Worm (Caenorhabditis elegans) whole organism, L3 larva: Measurements from ENCODE around the gene T12A2.3.

Experiments
- R02D3.7 ChIP-seq: fragments of 150-350 bp; optimal IDR thresholded peaks from 2 replicates; lab custom pipeline; 2014; ENCODE audit warnings: missing biosample characterization, missing genetic modification characterization
- ZK546.5 ChIP-seq: sonication (generic microtip); optimal IDR thresholded peaks from 2 replicates; lab custom pipeline; 2017; ENCODE audit warnings: missing biosample characterization, missing genetic modification characterization
- aly-2 ChIP-seq: fragments of 150-350 bp; optimal IDR thresholded peaks from 2 replicates; lab custom pipeline; 2014; ENCODE audit warnings: missing biosample characterization, missing genetic modification characterization
- ama-1 ChIP-seq: fragments of 150-350 bp; optimal IDR thresholded peaks from 2 replicates; lab custom pipeline; 2018
- ceh-28 ChIP-seq: fragments of 150-350 bp; optimal IDR thresholded peaks from 2 replicates; lab custom pipeline; 2014; ENCODE audit warnings: missing biosample characterization, missing genetic modification reagents, missing genetic modification characterization
- ceh-82 ChIP-seq: fragments of 150-350 bp; optimal IDR thresholded peaks from 2 replicates; lab custom pipeline; 2014; ENCODE audit warnings: missing biosample characterization, missing genetic modification characterization
- daf-12 ChIP-seq: fragments of 150-350 bp; optimal IDR thresholded peaks from 2 replicates; lab custom pipeline; 2014; ENCODE audit warnings: missing biosample characterization, missing genetic modification reagents, missing genetic modification characterization
- egl-27 ChIP-seq: sonication (generic microtip); optimal IDR thresholded peaks from 4 replicates; lab custom pipeline; 2017; ENCODE audit warnings: missing biosample characterization, missing genetic modification reagents, missing genetic modification characterization
- egl-5 ChIP-seq: fragments of 150-350 bp; optimal IDR thresholded peaks from 2 replicates; lab custom pipeline; 2017; ENCODE audit warnings: missing biosample characterization, missing genetic modification reagents, missing genetic modification characterization, inconsistent platforms
- elt-1 ChIP-seq: fragments of 150-350 bp; optimal IDR thresholded peaks from 2 replicates; lab custom pipeline; 2014; ENCODE audit warnings: missing biosample characterization, missing genetic modification characterization
- elt-2 ChIP-seq: sonication (generic microtip); optimal IDR thresholded peaks from 2 replicates; lab custom pipeline; 2016; ENCODE audit warnings: missing genetic modification reagents, mild to moderate bottlenecking, missing genetic modification characterization, missing compliant biosample characterization
- elt-3 ChIP-seq, 3 experiments: fragments of 150-350 bp in 1 of 3; sonication (generic microtip) in 2 of 3; optimal IDR thresholded peaks; 2 replicates in 2 of 3; 4 replicates in 1 of 3; lab custom pipeline; 2014 to 2017; ENCODE audit warnings: missing biosample characterization in 3 of 3, missing genetic modification characterization in 3 of 3
- eor-1 ChIP-seq, 2 experiments: fragments of 150-350 bp; optimal IDR thresholded peaks; 2 replicates each; lab custom pipeline; 2014 to 2018; ENCODE audit warnings: missing biosample characterization in 2 of 2, missing genetic modification characterization in 2 of 2
- fkh-10 ChIP-seq: sonication (generic microtip); optimal IDR thresholded peaks from 2 replicates; lab custom pipeline; 2017; ENCODE audit warnings: missing biosample characterization, missing genetic modification reagents, missing genetic modification characterization
- fkh-2 ChIP-seq: fragments of 150-350 bp; optimal IDR thresholded peaks from 2 replicates; lab custom pipeline; 2014; ENCODE audit warnings: missing biosample characterization, missing genetic modification reagents, missing genetic modification characterization
- fos-1 ChIP-seq: fragments of 150-350 bp; optimal IDR thresholded peaks from 2 replicates; lab custom pipeline; 2014; ENCODE audit warnings: missing biosample characterization, missing genetic modification characterization
- hmg-11 ChIP-seq: sonication (generic microtip); optimal IDR thresholded peaks from 2 replicates; lab custom pipeline; 2016; ENCODE audit warnings: missing genetic modification characterization, missing compliant biosample characterization
- lin-15B ChIP-seq: fragments of 150-350 bp; optimal IDR thresholded peaks from 2 replicates; lab custom pipeline; 2014; ENCODE audit warnings: missing biosample characterization, missing genetic modification characterization
- mdl-1 ChIP-seq: fragments of 150-350 bp; optimal IDR thresholded peaks from 2 replicates; lab custom pipeline; 2014; ENCODE audit warnings: missing biosample characterization, missing genetic modification characterization
- mml-1 ChIP-seq: fragments of 150-350 bp; sonication (generic microtip); optimal IDR thresholded peaks from 3 replicates; lab custom pipeline; 2014; ENCODE audit warnings: missing biosample characterization, missing genetic modification characterization
- nfya-1 ChIP-seq: sonication (generic microtip); optimal IDR thresholded peaks from 2 replicates; lab custom pipeline; 2017; ENCODE audit warnings: missing genetic modification characterization, mild to moderate bottlenecking, missing compliant biosample characterization, antibody characterized with exemption, moderate library complexity; ENCODE audit not compliant: insufficient read depth
- nhr-12 ChIP-seq: fragments of 150-350 bp; optimal IDR thresholded peaks from 2 replicates; lab custom pipeline; 2014; ENCODE audit warnings: missing biosample characterization, missing genetic modification characterization
- nhr-23 ChIP-seq: fragments of 150-350 bp; optimal IDR thresholded peaks from 2 replicates; lab custom pipeline; 2014; ENCODE audit warnings: missing biosample characterization, missing genetic modification reagents, missing genetic modification characterization
- nhr-237 ChIP-seq: fragments of 150-350 bp; optimal IDR thresholded peaks from 2 replicates; lab custom pipeline; 2014; ENCODE audit warnings: missing biosample characterization, missing genetic modification characterization
- nhr-25 ChIP-seq: sonication (generic microtip); optimal IDR thresholded peaks from 2 replicates; lab custom pipeline; 2017; ENCODE audit warnings: missing biosample characterization, missing genetic modification characterization
- nhr-28 ChIP-seq: fragments of 150-350 bp; optimal IDR thresholded peaks from 2 replicates; lab custom pipeline; 2014; ENCODE audit warnings: missing biosample characterization, missing genetic modification characterization
- nhr-43 ChIP-seq: sonication (generic microtip); optimal IDR thresholded peaks from 2 replicates; lab custom pipeline; 2016; ENCODE audit warnings: mild to moderate bottlenecking, missing genetic modification characterization, missing compliant biosample characterization; ENCODE audit not compliant: poor library complexity, severe bottlenecking
- nhr-77 ChIP-seq: fragments of 150-350 bp; optimal IDR thresholded peaks from 2 replicates; lab custom pipeline; 2014; ENCODE audit warnings: missing biosample characterization, missing genetic modification characterization
- pha-4 ChIP-seq: fragments of 150-350 bp; optimal IDR thresholded peaks from 2 replicates; lab custom pipeline; 2014; ENCODE audit warnings: missing biosample characterization, missing genetic modification reagents, missing genetic modification characterization
- pqm-1 ChIP-seq: fragments of 150-350 bp; optimal IDR thresholded peaks from 2 replicates; lab custom pipeline; 2017; ENCODE audit warnings: missing biosample characterization, missing genetic modification characterization, inconsistent platforms
- skn-1 ChIP-seq: fragments of 150-350 bp; optimal IDR thresholded peaks from 2 replicates; lab custom pipeline; 2014; ENCODE audit warnings: missing biosample characterization, missing genetic modification characterization
- tbx-2 ChIP-seq: sonication (generic microtip); optimal IDR thresholded peaks from 2 replicates; lab custom pipeline; 2016; ENCODE audit warnings: mild to moderate bottlenecking, missing genetic modification characterization, missing compliant biosample characterization
- unc-39 ChIP-seq: sonication (generic microtip); optimal IDR thresholded peaks from 4 replicates; lab custom pipeline; 2017; ENCODE audit warnings: missing biosample characterization, missing genetic modification characterization
- zag-1 ChIP-seq: fragments of 150-350 bp; optimal IDR thresholded peaks from 2 replicates; lab custom pipeline; 2014; ENCODE audit warnings: missing biosample characterization, missing genetic modification characterization
- ztf-11 ChIP-seq: fragments of 150-350 bp; optimal IDR thresholded peaks from 2 replicates; lab custom pipeline; 2014; ENCODE audit warnings: missing biosample characterization, missing genetic modification characterization
- ztf-4 ChIP-seq: fragments of 150-350 bp; optimal IDR thresholded peaks from 2 replicates; lab custom pipeline; 2014; ENCODE audit warnings: missing biosample characterization, missing genetic modification characterization

T12A2.3 gene

DNA sequence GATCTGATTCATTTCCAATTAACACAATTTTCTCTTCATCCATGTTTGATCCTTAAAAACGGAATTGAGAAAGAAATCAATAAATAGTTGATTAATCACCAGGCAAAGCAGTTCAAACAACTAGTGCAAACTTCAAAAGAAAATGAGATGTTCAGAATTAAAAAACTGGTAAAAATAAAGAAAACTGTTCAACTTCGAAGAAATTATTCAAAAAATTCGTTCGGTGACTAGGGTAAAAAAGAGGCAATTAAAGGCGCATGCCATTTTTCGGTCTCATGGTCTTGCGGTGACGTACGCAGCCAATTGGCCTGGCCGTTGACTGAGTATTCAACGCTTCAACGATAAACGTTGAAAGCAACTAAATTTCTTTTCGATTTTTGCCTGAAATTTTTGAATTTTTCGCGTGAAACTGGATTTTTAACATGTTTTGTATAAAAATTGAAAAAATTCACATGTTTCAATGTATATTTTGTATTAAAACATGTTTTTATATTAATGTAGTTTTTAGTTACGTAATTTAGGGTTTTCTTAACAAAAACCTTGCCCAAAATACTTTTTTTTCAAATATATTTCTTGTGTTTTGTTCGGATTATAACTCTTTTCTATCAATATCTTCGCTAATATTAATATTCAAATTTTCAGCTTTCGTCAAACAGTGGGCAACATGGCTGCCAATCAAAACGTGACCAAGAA, 34.3 kb upstream of the T12A2.3 start, which contains the start of the genes sna-3 and rps-3 (continued):
- TF ChIP-seq nhr-43 (tag; lab: Kevin White, UChicago) (peak; percentile 43), pqm-1 (tag; lab: Kevin White, UChicago) (peak; percentile 65)

- no peak for TF ChIP-seq nhr-237 (tag; lab: Kevin White, UChicago)
- no peak for TF ChIP-seq ztf-11 (tag; lab: Kevin White, UChicago)
- TF ChIP-seq ztf-4 (tag; lab: Kevin White, UChicago) = no peak
- TF ChIP-seq egl-27 (tag; lab: Kevin White, UChicago) = no peak
- TF ChIP-seq fos-1 (tag; lab: Kevin White, UChicago) = no peak
- no peak for TF ChIP-seq zag-1 (tag; lab: Kevin White, UChicago)
- no peak for TF ChIP-seq skn-1 (tag; lab: Kevin White, UChicago)
- TF ChIP-seq fkh-10 (GFP tag; lab: Kevin White, UChicago) = no peak
- TF ChIP-seq nhr-28 = no peak
- no peak for TF ChIP-seq ceh-28 (tag; lab: Kevin White, UChicago)
- no peak for TF ChIP-seq ama-1 (lab: Kevin White, UChicago)
- no peak for TF ChIP-seq mdl-1 (tag; lab: Kevin White, UChicago)
- no peak for TF ChIP-seq daf-12 (tag; lab: Kevin White, UChicago)
- TF ChIP-seq fkh-2 = no peak
- TF ChIP-seq nhr-25 (tag; lab: Kevin White, UChicago) = no peak
- TF ChIP-seq elt-2 (tag; lab: Kevin White, UChicago) = no peak
- no peak for TF ChIP-seq pqm-1 (tag; lab: Kevin White, UChicago)
Measured at ce11 chrIII:6207046-6207445, 33.6 kb upstream of the T12A2.3 start.

- no peak for TF ChIP-seq aly-2 (tag; lab: Kevin White, UChicago)
- TF ChIP-seq nhr-25 (tag; lab: Kevin White, UChicago) = peak; percentile 28
- TF ChIP-seq pha-4 (tag; lab: Kevin White, UChicago) = no peak
- TF ChIP-seq ceh-28 (tag; lab: Kevin White, UChicago) = no peak
- TF ChIP-seq egl-5 (tag; lab: Kevin White, UChicago) = no peak
- no peak for TF ChIP-seq mdl-1 (tag; lab: Kevin White, UChicago)
- TF ChIP-seq ceh-82 (tag; lab: Kevin White, UChicago) = no peak
- TF ChIP-seq elt-2 (tag; lab: Kevin White, UChicago) = peak; percentile 18
- TF ChIP-seq mml-1 = no peak
- no peak for TF ChIP-seq lin-15B
- no peak for TF ChIP-seq unc-39 (tag; lab: Kevin White, UChicago)
- TF ChIP-seq hmg-11 (tag; lab: Kevin White, UChicago) = no peak
- TF ChIP-seq, all 47 proteins: peak for 2
Measured at ce11 chrIII:6207881-6208280, 32.7 kb upstream of the T12A2.3 start, which contains the start of gene C23G10.2. TSS of gene C23G10.2 (plus strand) at chrIII:6208064.

DNA sequence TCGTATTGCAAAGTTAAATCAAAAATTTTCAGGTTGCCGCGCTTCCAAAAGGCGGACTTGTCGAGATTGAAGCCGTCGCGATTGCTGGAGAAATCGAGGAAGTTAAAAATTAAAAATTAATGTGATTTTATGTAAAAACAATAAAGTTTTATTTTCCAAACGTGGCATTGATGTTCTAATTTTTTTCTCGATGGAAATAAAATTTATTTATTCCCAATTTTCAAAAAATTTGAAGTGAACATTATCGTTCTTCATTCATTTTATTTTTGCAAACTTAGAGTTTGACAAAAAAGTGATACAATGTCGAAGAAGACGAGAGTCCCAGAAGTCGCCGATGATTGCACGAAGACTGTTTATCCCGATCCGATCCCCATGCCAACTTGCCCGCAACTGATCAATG, 31.6 kb upstream of the T12A2.3 start, which contains the start of gene C23G10.1:
C23G10.1 (plus strand) TSS at position 301 of the 400 bp plus-strand sequence.
- TF ChIP-seq eor-1 (tag; optimal IDR thresholded peaks at IDR 0.05; lab: Kevin White, UChicago) (no peak), elt-1 (tag; lab: Kevin White, UChicago) (no peak), fkh-10 (GFP tag; lab: Kevin White, UChicago) (no peak), unc-39 (tag; lab: Kevin White, UChicago) (no peak), nhr-77 (tag; lab: Kevin White, UChicago) (no peak), nhr-23 (tag; lab: Kevin White, UChicago) (no peak), pha-4 (tag; lab: Kevin White, UChicago) (no peak), nfya-1 (tag; lab: Kevin White, UChicago) (no peak), tbx-2 (tag; lab: Kevin White, UChicago) (no peak), ZK546.5 (tag; lab: Kevin White, UChicago) (no peak), nhr-25 (tag; lab: Kevin White, UChicago) (no peak), elt-3 (tag; optimal IDR thresholded peaks at IDR 0.05; lab: Kevin White, UChicago) (no peak), ceh-82 (tag; lab: Kevin White, UChicago) (no peak), ztf-11 (tag; lab: Kevin White, UChicago) (no peak), pqm-1 (tag; lab: Kevin White, UChicago) (no peak), nhr-237 (tag; lab: Kevin White, UChicago) (no peak), R02D3.7 (no peak), nhr-12 (tag; lab: Kevin White, UChicago) (no peak)
- TF ChIP-seq, all 47 proteins: peak for 0
